Worm (Caenorhabditis elegans): ENCODE results near the gene hlh-33.

ce11 chrIII:1877189-1877588, 22.0 kb downstream of the hlh-33 start:
- TF ChIP-seq nhr-237 (tag; optimal IDR thresholded peaks at IDR 0.05) (no peak), dmd-8 (GFP tag; IDR thresholded peaks at IDR 0.05) (peak; percentile 5; the same call in 1 of the 2 replicates), lin-13 (GFP tag; optimal IDR thresholded peaks at IDR 0.05) (peak; percentile 67), skn-1 (tag; optimal IDR thresholded peaks at IDR 0.05) (no peak), mdl-1 (tag; optimal IDR thresholded peaks at IDR 0.05) (no peak), Y5F2A.4 (GFP tag; optimal IDR thresholded peaks at IDR 0.05) (no peak), nhr-25 (tag; optimal IDR thresholded peaks at IDR 0.05; ENCODE audit: borderline replicate concordance, insufficient read depth) (no peak), snpc-4 (tag; optimal IDR thresholded peaks at IDR 0.05) (no peak), fkh-10 (GFP tag; optimal IDR thresholded peaks at IDR 0.05) (no peak)
